Worm (Caenorhabditis elegans) whole organism, mixed stage, embryonic: ENCODE data around the gene rsd-2.

ENCODE experiments used
- blmp-1 ChIP-seq: fragments of 150-350 bp; optimal IDR thresholded peaks from 2 replicates; lab custom pipeline; 2014; ENCODE audit warnings: missing biosample characterization, missing genetic modification characterization
- ceh-43 ChIP-seq: fragments of 200-800 bp; sonication (Bioruptor generic); optimal IDR thresholded peaks from 2 replicates; lab custom pipeline; 2018; ENCODE audit warnings: mild to moderate bottlenecking, missing genetic modification characterization, moderate library complexity, missing compliant biosample characterization
- ces-1 ChIP-seq: fragments of 150-350 bp; optimal IDR thresholded peaks from 2 replicates; lab custom pipeline; 2014; ENCODE audit warnings: missing biosample characterization, missing genetic modification reagents, missing genetic modification characterization
- elt-3 ChIP-seq: fragments of 150-350 bp; optimal IDR thresholded peaks from 2 replicates; lab custom pipeline; 2014; ENCODE audit warnings: missing biosample characterization, missing genetic modification characterization
- lin-32 ChIP-seq: fragments of 200-800 bp; sonication (Bioruptor generic); optimal IDR thresholded peaks from 2 replicates; lab custom pipeline; 2018; ENCODE audit warnings: mild to moderate bottlenecking, missing genetic modification characterization, missing compliant biosample characterization
- lsy-2 ChIP-seq: fragments of 150-350 bp; optimal IDR thresholded peaks from 2 replicates; lab custom pipeline; 2014; ENCODE audit warnings: missing biosample characterization, missing genetic modification characterization
- nhr-2 ChIP-seq: fragments of 150-350 bp; optimal IDR thresholded peaks from 2 replicates; lab custom pipeline; 2014; ENCODE audit warnings: missing biosample characterization, missing genetic modification characterization
- nhr-237 ChIP-seq: fragments of 150-350 bp; optimal IDR thresholded peaks from 2 replicates; lab custom pipeline; 2014; ENCODE audit warnings: missing biosample characterization, missing genetic modification characterization
- nhr-28 ChIP-seq: fragments of 150-350 bp; optimal IDR thresholded peaks from 2 replicates; lab custom pipeline; 2014; ENCODE audit warnings: missing biosample characterization, missing genetic modification characterization
- pha-4 ChIP-seq: fragments of 150-350 bp; optimal IDR thresholded peaks from 2 replicates; lab custom pipeline; 2018; ENCODE audit warnings: missing biosample characterization, missing genetic modification reagents, missing genetic modification characterization
- snpc-4 ChIP-seq: fragments of 150-350 bp; optimal IDR thresholded peaks from 2 replicates; lab custom pipeline; 2014; ENCODE audit warnings: missing biosample characterization, missing genetic modification characterization
- unc-39 ChIP-seq: fragments of 150-350 bp; optimal IDR thresholded peaks from 2 replicates; lab custom pipeline; 2014; ENCODE audit warnings: missing biosample characterization, missing genetic modification characterization
- unc-62 ChIP-seq: fragments of 150-350 bp; optimal IDR thresholded peaks from 2 replicates; lab custom pipeline; 2014; ENCODE audit warnings: missing biosample characterization, missing genetic modification reagents, missing genetic modification characterization

- TF ChIP-seq ces-1 (peak; percentile 64), nhr-2 (tag; lab: Kevin White, UChicago) (no peak), ceh-43 (GFP tag; lab: Kevin White, UChicago) (no peak), snpc-4 (no peak), blmp-1 (tag; lab: Kevin White, UChicago) (no peak), nhr-237 (tag; lab: Kevin White, UChicago) (no peak), unc-39 (tag; lab: Kevin White, UChicago) (no peak), lin-32 (GFP tag; lab: Kevin White, UChicago) (no peak), lsy-2 (tag; lab: Kevin White, UChicago) (no peak), unc-62 (GFP tag; lab: Kevin White, UChicago) (no peak), pha-4 (tag; lab: Kevin White, UChicago) (no peak), nhr-28 (tag; lab: Kevin White, UChicago) (no peak), elt-3 (tag; lab: Kevin White, UChicago) (no peak)
These were observed 15.4 kb upstream of the rsd-2 start for ce11 chrIV:13555508-13555907.
